Fruit fly (Drosophila melanogaster) whole organism, embryonic: Measurements from ENCODE around the gene spn-F.

Experiments used
- Adf1 ChIP-seq: fragments of 200-800 bp; sonication (Bioruptor generic); IDR thresholded peaks from 2 replicates; pipeline ENCODE4 v1.3.6; 2022; ENCODE audit warnings: missing biosample characterization, missing genetic modification characterization
- BEAF-32 ChIP-seq: fragments of 200-800 bp; sonication (Bioruptor generic); optimal IDR thresholded peaks from 3 replicates; lab custom pipeline; 2017; ENCODE audit warnings: missing biosample characterization, missing genetic modification characterization, mild to moderate bottlenecking, moderate library complexity, missing genetic modification reagents
- C15 ChIP-seq: fragments of 200-800 bp; sonication (Bioruptor generic); IDR thresholded peaks from 3 replicates; pipeline ENCODE4 v1.3.6; 2022; ENCODE audit warnings: missing biosample characterization, missing genetic modification characterization
- CG1233 ChIP-seq: fragments of 200-800 bp; sonication (Bioruptor generic); optimal IDR thresholded peaks from 4 replicates; lab custom pipeline; 2018; ENCODE audit warnings: missing biosample characterization, mild to moderate bottlenecking, missing genetic modification characterization
- CG13287 ChIP-seq: fragments of 200-800 bp; sonication (Bioruptor generic); IDR thresholded peaks from 2 replicates; pipeline ENCODE4 v1.3.6; 2022; ENCODE audit warnings: missing biosample characterization, missing genetic modification characterization; ENCODE audit not compliant: partially characterized antibody
- CG13775 ChIP-seq: fragments of 200-800 bp; sonication (Bioruptor generic); optimal IDR thresholded peaks from 3 replicates; lab custom pipeline; 2017; ENCODE audit warnings: missing biosample characterization, mild to moderate bottlenecking, missing genetic modification characterization
- CG14014 ChIP-seq: fragments of 200-800 bp; sonication (Bioruptor generic); IDR thresholded peaks from 2 replicates; pipeline ENCODE4 v1.3.6; 2022; ENCODE audit warnings: missing biosample characterization, missing genetic modification characterization
- CG14441 ChIP-seq: fragments of 200-800 bp; sonication (Bioruptor generic); IDR thresholded peaks from 2 replicates; pipeline ENCODE4 v1.3.6; 2022; ENCODE audit warnings: missing biosample characterization, missing genetic modification characterization
- CG14667 ChIP-seq: fragments of 200-800 bp; sonication (Bioruptor generic); IDR thresholded peaks from 2 replicates; pipeline ENCODE4 v1.3.6; 2022; ENCODE audit warnings: missing biosample characterization, missing genetic modification characterization
- CG15479 ChIP-seq: fragments of 200-800 bp; sonication (Bioruptor generic); optimal IDR thresholded peaks from 3 replicates; lab custom pipeline; 2019; ENCODE audit warnings: missing biosample characterization, mild to moderate bottlenecking, missing genetic modification characterization, moderate library complexity
- CG16863 ChIP-seq: fragments of 200-800 bp; sonication (Bioruptor generic); optimal IDR thresholded peaks from 3 replicates; lab custom pipeline; 2016; ENCODE audit warnings: missing biosample characterization, missing genetic modification characterization
- CG1792 ChIP-seq: fragments of 200-800 bp; sonication (Bioruptor generic); optimal IDR thresholded peaks from 2 replicates; lab custom pipeline; 2016; ENCODE audit warnings: missing biosample characterization, missing genetic modification characterization
- CG18476 ChIP-seq: fragments of 200-800 bp; sonication (Bioruptor generic); optimal IDR thresholded peaks from 2 replicates; lab custom pipeline; 2016; ENCODE audit warnings: missing biosample characterization, mild to moderate bottlenecking, missing genetic modification characterization
- CG30403 ChIP-seq: fragments of 200-800 bp; sonication (Bioruptor generic); optimal IDR thresholded peaks from 3 replicates; lab custom pipeline; 2016; ENCODE audit warnings: missing biosample characterization, missing genetic modification characterization
- CG4707 ChIP-seq: fragments of 200-800 bp; sonication (Bioruptor generic); optimal IDR thresholded peaks from 2 replicates; lab custom pipeline; 2018; ENCODE audit warnings: missing biosample characterization, mild to moderate bottlenecking, missing genetic modification characterization, moderate library complexity
- CG6175 ChIP-seq: fragments of 200-800 bp; sonication (Bioruptor generic); IDR thresholded peaks from 3 replicates; pipeline ENCODE4 v1.3.6; 2022; ENCODE audit warnings: missing biosample characterization, missing genetic modification characterization
- CG8281 ChIP-seq: fragments of 200-800 bp; sonication (Bioruptor generic); optimal IDR thresholded peaks from 2 replicates; lab custom pipeline; 2018; ENCODE audit warnings: missing biosample characterization, mild to moderate bottlenecking, missing genetic modification characterization, moderate library complexity
- CG9437 ChIP-seq: fragments of 200-800 bp; sonication (Bioruptor generic); optimal IDR thresholded peaks from 2 replicates; lab custom pipeline; 2018; ENCODE audit warnings: missing biosample characterization, mild to moderate bottlenecking, missing genetic modification characterization
- Dll ChIP-seq: fragments of 200-800 bp; sonication (Bioruptor generic); IDR thresholded peaks from 4 replicates; pipeline ENCODE4 v1.3.6; 2022; ENCODE audit warnings: missing biosample characterization, missing genetic modification characterization; ENCODE audit not compliant: partially characterized antibody
- Dp ChIP-seq: fragments of 200-800 bp; sonication (Bioruptor generic); optimal IDR thresholded peaks from 2 replicates; lab custom pipeline; 2018; ENCODE audit warnings: missing biosample characterization, mild to moderate bottlenecking, missing genetic modification characterization, moderate library complexity
- Fer2 ChIP-seq: fragments of 200-800 bp; sonication (Bioruptor generic); optimal IDR thresholded peaks from 2 replicates; lab custom pipeline; 2018; ENCODE audit warnings: missing biosample characterization, mild to moderate bottlenecking, missing genetic modification characterization, moderate library complexity
- H15 ChIP-seq: fragments of 200-800 bp; sonication (Bioruptor generic); IDR thresholded peaks from 3 replicates; pipeline ENCODE4 v1.3.6; 2022; ENCODE audit warnings: missing biosample characterization, missing genetic modification characterization
- Hr3 ChIP-seq: fragments of 200-800 bp; sonication (Bioruptor generic); optimal IDR thresholded peaks from 3 replicates; lab custom pipeline; 2016; ENCODE audit warnings: missing biosample characterization, missing genetic modification characterization
- Meics ChIP-seq: fragments of 200-800 bp; sonication (Bioruptor generic); optimal IDR thresholded peaks from 2 replicates; lab custom pipeline; 2017; ENCODE audit warnings: missing biosample characterization, mild to moderate bottlenecking, missing genetic modification characterization
- Mrtf ChIP-seq: fragments of 200-800 bp; sonication (Bioruptor generic); IDR thresholded peaks from 3 replicates; pipeline ENCODE4 v1.3.6; 2022; ENCODE audit warnings: missing biosample characterization, missing genetic modification characterization
- NFAT ChIP-seq: fragments of 200-800 bp; sonication (Bioruptor generic); IDR thresholded peaks from 2 replicates; pipeline ENCODE4 v1.3.6; 2022; ENCODE audit warnings: missing biosample characterization, missing genetic modification characterization
- PHDP ChIP-seq: fragments of 200-800 bp; sonication (Bioruptor generic); optimal IDR thresholded peaks from 3 replicates; lab custom pipeline; 2018; ENCODE audit warnings: missing biosample characterization, mild to moderate bottlenecking, missing genetic modification characterization, moderate library complexity
- Scr ChIP-seq: fragments of 200-800 bp; sonication (Bioruptor generic); IDR thresholded peaks from 2 replicates; pipeline ENCODE4 v1.3.6; 2022; ENCODE audit warnings: missing biosample characterization, missing genetic modification characterization; ENCODE audit not compliant: partially characterized antibody
- Ssrp ChIP-seq: fragments of 200-800 bp; sonication (Bioruptor generic); optimal IDR thresholded peaks from 2 replicates; lab custom pipeline; 2018; ENCODE audit warnings: missing biosample characterization, mild to moderate bottlenecking, missing genetic modification characterization, moderate library complexity
- abd-A ChIP-seq: fragments of 200-800 bp; sonication (Bioruptor generic); optimal IDR thresholded peaks from 3 replicates; lab custom pipeline; 2019; ENCODE audit warnings: missing biosample characterization, mild to moderate bottlenecking, missing genetic modification characterization, moderate library complexity
- amos ChIP-seq: fragments of 200-800 bp; sonication (Bioruptor generic); IDR thresholded peaks from 2 replicates; pipeline ENCODE4 v1.3.6; 2022; ENCODE audit warnings: missing biosample characterization, missing genetic modification characterization; ENCODE audit not compliant: partially characterized antibody
- br ChIP-seq: fragments of >200 bp; optimal IDR thresholded peaks from 2 replicates; lab custom pipeline; 2017
- cato ChIP-seq: fragments of 200-800 bp; sonication (Bioruptor generic); optimal IDR thresholded peaks from 2 replicates; lab custom pipeline; 2016; ENCODE audit warnings: missing biosample characterization, missing genetic modification characterization, borderline replicate concordance
- crol ChIP-seq: fragments of 200-800 bp; sonication (Bioruptor generic); IDR thresholded peaks from 2 replicates; pipeline ENCODE4 v1.3.6; 2022; ENCODE audit warnings: missing biosample characterization, missing genetic modification characterization
- ems ChIP-seq: fragments of 200-800 bp; sonication (Bioruptor generic); optimal IDR thresholded peaks from 3 replicates; lab custom pipeline; 2016; ENCODE audit warnings: missing biosample characterization, missing genetic modification characterization
- gcm ChIP-seq: fragments of 200-800 bp; sonication (Bioruptor generic); optimal IDR thresholded peaks from 2 replicates; lab custom pipeline; 2019; ENCODE audit warnings: missing biosample characterization, mild to moderate bottlenecking, missing genetic modification characterization, moderate library complexity
- inv ChIP-seq: fragments of 200-800 bp; sonication (Bioruptor generic); IDR thresholded peaks from 2 replicates; pipeline ENCODE4 v1.3.6; 2022; ENCODE audit warnings: missing biosample characterization, missing genetic modification characterization; ENCODE audit not compliant: partially characterized antibody
- nerfin-1 ChIP-seq: fragments of 200-800 bp; sonication (Bioruptor generic); optimal IDR thresholded peaks from 3 replicates; lab custom pipeline; 2019; ENCODE audit warnings: missing biosample characterization, mild to moderate bottlenecking, missing genetic modification characterization, moderate library complexity
- onecut ChIP-seq: fragments of 200-800 bp; sonication (Bioruptor generic); IDR thresholded peaks from 2 replicates; pipeline ENCODE4 v1.3.6; 2022; ENCODE audit warnings: missing biosample characterization, missing genetic modification characterization
- pnt ChIP-seq: fragments of 200-800 bp; sonication (Bioruptor generic); optimal IDR thresholded peaks from 3 replicates; lab custom pipeline; 2016; ENCODE audit warnings: missing biosample characterization, missing genetic modification characterization
- run ChIP-seq: fragments of 200-800 bp; sonication (Bioruptor generic); optimal IDR thresholded peaks from 3 replicates; lab custom pipeline; 2018; ENCODE audit warnings: missing biosample characterization, mild to moderate bottlenecking, missing genetic modification characterization
- sc ChIP-seq, 3 experiments: fragments of >200 bp in 2 of 3; fragments of 200-800 bp in 1 of 3; sonication (Bioruptor generic) in 1 of 3; optimal IDR thresholded peaks; 2 replicates in 2 of 3; 3 replicates in 1 of 3; lab custom pipeline; 2017; ENCODE audit warnings: mild to moderate bottlenecking in 1 of 3, missing biosample characterization in 1 of 3, missing genetic modification characterization in 1 of 3, missing genetic modification reagents in 1 of 3
- shn ChIP-seq: fragments of 200-800 bp; sonication (Bioruptor generic); optimal IDR thresholded peaks from 3 replicates; lab custom pipeline; 2016; ENCODE audit warnings: missing biosample characterization, missing genetic modification characterization
- sima ChIP-seq: fragments of 200-800 bp; sonication (Bioruptor generic); optimal IDR thresholded peaks from 2 replicates; lab custom pipeline; 2016; ENCODE audit warnings: missing biosample characterization, missing genetic modification characterization
- slp2 ChIP-seq: fragments of 200-800 bp; sonication (Bioruptor generic); optimal IDR thresholded peaks from 2 replicates; lab custom pipeline; 2016; ENCODE audit warnings: missing biosample characterization, missing genetic modification characterization
- tx ChIP-seq: fragments of 200-800 bp; sonication (Bioruptor generic); optimal IDR thresholded peaks from 2 replicates; lab custom pipeline; 2016; ENCODE audit warnings: missing biosample characterization, missing genetic modification characterization
- zf30C ChIP-seq: fragments of 200-800 bp; sonication (Bioruptor generic); optimal IDR thresholded peaks from 3 replicates; lab custom pipeline; 2018; ENCODE audit warnings: missing biosample characterization, mild to moderate bottlenecking, missing genetic modification characterization

spn-F gene

dm6 chr3R:31218997-31219992 lies 35.6 kb upstream of the spn-F start, which contains the start of gene ATPsynC (continued):
- TF ChIP-seq Meics (GFP tag; lab: Kevin White, UChicago): no peak
- no peak for TF ChIP-seq CG14441
- TF ChIP-seq Dll (GFP tag; lab: Robert Waterston, UW): no peak
- TF ChIP-seq nerfin-1: peak; percentile 77
- TF ChIP-seq CG18476: no peak
- no peak for TF ChIP-seq inv (GFP tag; lab: Robert Waterston, UW)
- TF ChIP-seq CG16863 (GFP tag; lab: Kevin White, UChicago): no peak
- TF ChIP-seq abd-A (tag; lab: Kevin White, UChicago): peak; percentile 70
- TF ChIP-seq NFAT: no peak
- peak; percentile 51 for TF ChIP-seq CG15479 (GFP tag; lab: Kevin White, UChicago)
- peak; percentile 31 for TF ChIP-seq gcm
- peak; percentile 42 for TF ChIP-seq PHDP (tag; lab: Kevin White, UChicago)
- no peak for TF ChIP-seq CG14667
- TF ChIP-seq CG14014: no peak
- no peak for TF ChIP-seq Mrtf (GFP tag; lab: Robert Waterston, UW)
- no peak for TF ChIP-seq CG13775 (GFP tag; lab: Kevin White, UChicago)
- TF ChIP-seq CG1792 (GFP tag; lab: Kevin White, UChicago): no peak
- TF ChIP-seq pnt (GFP tag; lab: Kevin White, UChicago): no peak
- no peak for TF ChIP-seq cato (GFP tag; lab: Kevin White, UChicago)
- TF ChIP-seq onecut (GFP tag; lab: Robert Waterston, UW): peak; percentile 40
- TF ChIP-seq Adf1 (GFP tag; lab: Robert Waterston, UW): no peak
- no peak for TF ChIP-seq amos (GFP tag; lab: Robert Waterston, UW)
- peak; percentile 71 for TF ChIP-seq BEAF-32 (GFP tag; lab: Kevin White, UChicago)
- TF ChIP-seq CG4707: no peak
- peak; percentile 5 for TF ChIP-seq CG9437
- TF ChIP-seq sc (optimal IDR thresholded peaks at IDR 0.05; lab: Kevin White, UChicago): no peak
- TF ChIP-seq sc (GFP tag; optimal IDR thresholded peaks at IDR 0.05; lab: Kevin White, UChicago): no peak
- TF ChIP-seq slp2: peak; percentile 21
- no peak for TF ChIP-seq zf30C (GFP tag; lab: Kevin White, UChicago)
- peak; percentile 45 for TF ChIP-seq CG1233 (GFP tag; lab: Kevin White, UChicago)
- no peak for TF ChIP-seq CG13287 (GFP tag; lab: Robert Waterston, UW)
- peak; percentile 56 for TF ChIP-seq Dp (GFP tag; lab: Kevin White, UChicago)
- TF ChIP-seq br: no peak
- TF ChIP-seq shn: no peak
- TF ChIP-seq ems (GFP tag; lab: Kevin White, UChicago): peak; percentile 27
- no peak for TF ChIP-seq run (tag; lab: Kevin White, UChicago)
- TF ChIP-seq Ssrp: peak; percentile 1
- peak; percentile 24 for TF ChIP-seq tx (GFP tag; lab: Kevin White, UChicago)
- TF ChIP-seq C15 (GFP tag; lab: Robert Waterston, UW): no peak
- TF ChIP-seq CG30403 (GFP tag; lab: Kevin White, UChicago): no peak
- no peak for TF ChIP-seq CG6175 (GFP tag; lab: Robert Waterston, UW)
- TF ChIP-seq Hr3 (GFP tag; lab: Kevin White, UChicago): no peak
- no peak for TF ChIP-seq Fer2 (tag; lab: Kevin White, UChicago)
- TF ChIP-seq CG8281: no peak
- no peak for TF ChIP-seq Scr
- no peak for TF ChIP-seq crol
- no peak for TF ChIP-seq sima (GFP tag; lab: Kevin White, UChicago)
- TF ChIP-seq H15 (GFP tag; lab: Robert Waterston, UW): no peak
